Fruit fly (Drosophila melanogaster) whole organism, embryonic: Measurements from ENCODE around the gene Hasp.

Experiments
- Atf3 ChIP-seq: fragments of 200-800 bp; sonication (Bioruptor generic); optimal IDR thresholded peaks from 3 replicates; lab custom pipeline; 2016; ENCODE audit warnings: missing biosample characterization, missing genetic modification characterization
- Bdp1 ChIP-seq: fragments of 200-800 bp; sonication (Bioruptor generic); optimal IDR thresholded peaks from 3 replicates; lab custom pipeline; 2016; ENCODE audit warnings: missing biosample characterization, missing genetic modification characterization
- Bgb ChIP-seq: fragments of 200-800 bp; sonication (Bioruptor generic); IDR thresholded peaks from 2 replicates; pipeline ENCODE4 v1.3.6; 2022; ENCODE audit warnings: missing biosample characterization, missing genetic modification characterization; ENCODE audit not compliant: partially characterized antibody
- C15 ChIP-seq: fragments of 200-800 bp; sonication (Bioruptor generic); IDR thresholded peaks from 3 replicates; pipeline ENCODE4 v1.3.6; 2022; ENCODE audit warnings: missing biosample characterization, missing genetic modification characterization
- CG10431 ChIP-seq: fragments of 200-800 bp; sonication (Bioruptor generic); optimal IDR thresholded peaks from 3 replicates; lab custom pipeline; 2018; ENCODE audit warnings: missing biosample characterization, mild to moderate bottlenecking, missing genetic modification characterization
- CG10543 ChIP-seq: fragments of 200-800 bp; sonication (Bioruptor generic); optimal IDR thresholded peaks from 3 replicates; lab custom pipeline; 2017; ENCODE audit warnings: missing biosample characterization, mild to moderate bottlenecking, missing genetic modification characterization, moderate library complexity
- CG11093 ChIP-seq: fragments of 200-800 bp; sonication (Bioruptor generic); IDR thresholded peaks from 3 replicates; pipeline ENCODE4 v1.3.6; 2022; ENCODE audit warnings: missing biosample characterization, missing genetic modification characterization
- CG11398 ChIP-seq: fragments of 200-800 bp; sonication (Bioruptor generic); optimal IDR thresholded peaks from 2 replicates; lab custom pipeline; 2016; ENCODE audit warnings: missing biosample characterization, missing genetic modification characterization
- CG11695 ChIP-seq: fragments of 200-800 bp; sonication (Bioruptor generic); IDR thresholded peaks from 3 replicates; pipeline ENCODE4 v1.3.6; 2022; ENCODE audit warnings: missing biosample characterization, missing genetic modification characterization
- CG13123 ChIP-seq: fragments of 200-800 bp; sonication (Bioruptor generic); optimal IDR thresholded peaks from 2 replicates; lab custom pipeline; 2016; ENCODE audit warnings: missing biosample characterization, missing genetic modification characterization
- CG1529 ChIP-seq: fragments of 200-800 bp; sonication (Bioruptor generic); optimal IDR thresholded peaks from 3 replicates; lab custom pipeline; 2018; ENCODE audit warnings: missing biosample characterization, missing genetic modification characterization
- CG15601 ChIP-seq: fragments of 200-800 bp; sonication (Bioruptor generic); optimal IDR thresholded peaks from 3 replicates; lab custom pipeline; 2019; ENCODE audit warnings: missing biosample characterization, mild to moderate bottlenecking, missing genetic modification characterization, moderate library complexity
- CG17568 ChIP-seq: fragments of 200-800 bp; sonication (Bioruptor generic); optimal IDR thresholded peaks from 2 replicates; lab custom pipeline; 2018; ENCODE audit warnings: missing biosample characterization, mild to moderate bottlenecking, missing genetic modification characterization, moderate library complexity
- CG17829 ChIP-seq: fragments of 200-800 bp; optimal IDR thresholded peaks from 2 replicates; lab custom pipeline; 2019; ENCODE audit warnings: missing biosample characterization, mild to moderate bottlenecking, missing genetic modification characterization, moderate library complexity
- CG18262 ChIP-seq: fragments of 200-800 bp; optimal IDR thresholded peaks from 3 replicates; lab custom pipeline; 2019; ENCODE audit warnings: missing biosample characterization, mild to moderate bottlenecking, missing genetic modification characterization, moderate library complexity
- CG32532 ChIP-seq: fragments of 200-800 bp; sonication (Bioruptor generic); IDR thresholded peaks from 2 replicates; pipeline ENCODE4 v1.3.6; 2022; ENCODE audit warnings: missing biosample characterization, missing genetic modification characterization
- CG6765 ChIP-seq: fragments of 200-800 bp; sonication (Bioruptor generic); optimal IDR thresholded peaks from 3 replicates; lab custom pipeline; 2017; ENCODE audit warnings: missing biosample characterization, mild to moderate bottlenecking, missing genetic modification characterization
- CG7928 ChIP-seq: fragments of 200-800 bp; sonication (Bioruptor generic); optimal IDR thresholded peaks from 2 replicates; lab custom pipeline; 2017; ENCODE audit warnings: missing biosample characterization, mild to moderate bottlenecking, missing genetic modification characterization
- CG7963 ChIP-seq: fragments of 200-800 bp; sonication (Bioruptor generic); IDR thresholded peaks from 3 replicates; pipeline ENCODE4 v1.3.6; 2022; ENCODE audit warnings: missing biosample characterization, missing genetic modification characterization; ENCODE audit not compliant: partially characterized antibody
- CG8359 ChIP-seq: fragments of 200-800 bp; sonication (Bioruptor generic); optimal IDR thresholded peaks from 2 replicates; lab custom pipeline; 2017; ENCODE audit warnings: missing biosample characterization, mild to moderate bottlenecking, missing genetic modification characterization, borderline replicate concordance
- CG8944 ChIP-seq: fragments of 200-800 bp; sonication (Bioruptor generic); optimal IDR thresholded peaks from 3 replicates; lab custom pipeline; 2016; ENCODE audit warnings: missing biosample characterization, missing genetic modification characterization
- Dbx ChIP-seq: fragments of 200-800 bp; sonication (Bioruptor generic); IDR thresholded peaks from 3 replicates; pipeline ENCODE4 v1.3.6; 2022; ENCODE audit warnings: missing biosample characterization, missing genetic modification characterization
- Dfd ChIP-seq, 2 experiments: fragments of >200 bp; optimal IDR thresholded peaks; 2 replicates each; lab custom pipeline; 2017; ENCODE audit warnings: missing biosample characterization in 2 of 2, missing genetic modification characterization in 2 of 2
- Dref ChIP-seq: fragments of 200-800 bp; sonication (Bioruptor generic); IDR thresholded peaks from 2 replicates; pipeline ENCODE4 v1.3.6; 2022; ENCODE audit warnings: missing biosample characterization, missing genetic modification characterization
- E2f1 ChIP-seq: fragments of 200-800 bp; sonication (Bioruptor generic); IDR thresholded peaks from 2 replicates; pipeline ENCODE4 v1.3.6; 2022; ENCODE audit warnings: missing biosample characterization, missing genetic modification characterization
- HLH3B ChIP-seq: fragments of 200-800 bp; sonication (Bioruptor generic); IDR thresholded peaks from 2 replicates; pipeline ENCODE4 v1.3.6; 2022; ENCODE audit warnings: missing biosample characterization, missing genetic modification characterization
- HLH4C ChIP-seq: fragments of 200-800 bp; sonication (Bioruptor generic); IDR thresholded peaks from 3 replicates; pipeline ENCODE4 v1.3.6; 2022; ENCODE audit warnings: missing biosample characterization, missing genetic modification characterization; ENCODE audit not compliant: partially characterized antibody
- Hr39 ChIP-seq: fragments of >200 bp; optimal IDR thresholded peaks from 2 replicates; lab custom pipeline; 2017
- Med ChIP-seq: fragments of 200-800 bp; sonication (Bioruptor generic); peaks from one replicate; lab custom pipeline; 2016; ENCODE audit warnings: missing biosample characterization, missing genetic modification characterization, mild to moderate bottlenecking, inconsistent platforms, moderate library complexity
- NC2α ChIP-seq: fragments of 200-800 bp; sonication (Bioruptor generic); optimal IDR thresholded peaks from 2 replicates; lab custom pipeline; 2016; ENCODE audit warnings: missing biosample characterization, missing genetic modification characterization
- Nf-YB ChIP-seq: fragments of 200-800 bp; sonication (Bioruptor generic); optimal IDR thresholded peaks from 3 replicates; lab custom pipeline; 2019; ENCODE audit warnings: missing biosample characterization, mild to moderate bottlenecking, missing genetic modification characterization, moderate library complexity
- Nf-YC ChIP-seq: fragments of 200-800 bp; optimal IDR thresholded peaks from 3 replicates; lab custom pipeline; 2019; ENCODE audit warnings: missing biosample characterization, mild to moderate bottlenecking, missing genetic modification characterization, moderate library complexity
- PHDP ChIP-seq: fragments of 200-800 bp; sonication (Bioruptor generic); optimal IDR thresholded peaks from 3 replicates; lab custom pipeline; 2018; ENCODE audit warnings: missing biosample characterization, mild to moderate bottlenecking, missing genetic modification characterization, moderate library complexity
- Ptx1 ChIP-seq: fragments of 200-800 bp; sonication (Bioruptor generic); IDR thresholded peaks from 2 replicates; pipeline ENCODE4 v1.3.6; 2022; ENCODE audit warnings: missing biosample characterization, missing genetic modification characterization
- Trl ChIP-seq, 3 experiments: fragments of >200 bp in 2 of 3; fragments of 200-800 bp in 1 of 3; sonication (Bioruptor generic) in 1 of 3; optimal IDR thresholded peaks; 2 replicates in 1 of 3; 3 replicates in 2 of 3; lab custom pipeline; 2016 to 2017; ENCODE audit warnings: missing biosample characterization in 1 of 3, missing genetic modification characterization in 1 of 3
- YL-1 ChIP-seq: fragments of 200-800 bp; sonication (Bioruptor generic); optimal IDR thresholded peaks from 3 replicates; lab custom pipeline; 2017; ENCODE audit warnings: missing biosample characterization, mild to moderate bottlenecking, missing genetic modification characterization
- ash1 ChIP-seq: fragments of 200-800 bp; sonication (Bioruptor generic); optimal IDR thresholded peaks from 2 replicates; lab custom pipeline; 2018; ENCODE audit warnings: missing biosample characterization, mild to moderate bottlenecking, missing genetic modification characterization
- bbx ChIP-seq: fragments of 200-800 bp; sonication (Bioruptor generic); IDR thresholded peaks from 2 replicates; pipeline ENCODE4 v1.3.6; 2022; ENCODE audit warnings: missing biosample characterization, missing genetic modification characterization; ENCODE audit not compliant: partially characterized antibody
- chm ChIP-seq: fragments of 200-800 bp; sonication (Bioruptor generic); IDR thresholded peaks from 2 replicates; pipeline ENCODE4 v1.3.6; 2022; ENCODE audit warnings: missing biosample characterization, missing genetic modification characterization
- gem ChIP-seq: fragments of 200-800 bp; sonication (Bioruptor generic); optimal IDR thresholded peaks from 2 replicates; lab custom pipeline; 2019; ENCODE audit warnings: missing biosample characterization, mild to moderate bottlenecking, missing genetic modification characterization, moderate library complexity
- hb ChIP-seq: fragments of 200-800 bp; sonication (Bioruptor generic); IDR thresholded peaks from 3 replicates; pipeline ENCODE4 v1.3.6; 2022; ENCODE audit warnings: missing biosample characterization, missing genetic modification characterization; ENCODE audit not compliant: partially characterized antibody
- lbe ChIP-seq: fragments of 200-800 bp; sonication (Bioruptor generic); optimal IDR thresholded peaks from 2 replicates; lab custom pipeline; 2016; ENCODE audit warnings: missing biosample characterization, mild to moderate bottlenecking, missing genetic modification characterization
- nau ChIP-seq: fragments of 200-800 bp; sonication (Bioruptor generic); optimal IDR thresholded peaks from 3 replicates; lab custom pipeline; 2017; ENCODE audit warnings: missing biosample characterization, mild to moderate bottlenecking, missing genetic modification characterization, missing genetic modification reagents
- p53 ChIP-seq: fragments of 200-800 bp; sonication (Bioruptor generic); optimal IDR thresholded peaks from 2 replicates; lab custom pipeline; 2016; ENCODE audit warnings: missing biosample characterization, missing genetic modification characterization
- pum ChIP-seq: fragments of 200-800 bp; sonication (Bioruptor generic); optimal IDR thresholded peaks from 2 replicates; lab custom pipeline; 2016; ENCODE audit warnings: missing biosample characterization, missing genetic modification characterization
- ro ChIP-seq: fragments of 200-800 bp; sonication (Bioruptor generic); IDR thresholded peaks from 2 replicates; pipeline ENCODE4 v1.3.6; 2022; ENCODE audit warnings: missing biosample characterization, missing genetic modification characterization
- sens ChIP-seq: fragments of 200-800 bp; sonication (Bioruptor generic); peaks from one replicate; lab custom pipeline; 2016; ENCODE audit warnings: missing biosample characterization, missing genetic modification characterization
- sisA ChIP-seq: fragments of 200-800 bp; sonication (Bioruptor generic); IDR thresholded peaks from 2 replicates; pipeline ENCODE4 v1.3.6; 2022; ENCODE audit warnings: missing biosample characterization, missing genetic modification characterization
- unc-4 ChIP-seq: fragments of 200-800 bp; sonication (Bioruptor generic); IDR thresholded peaks from 2 replicates; pipeline ENCODE4 v1.3.6; 2022; ENCODE audit warnings: missing biosample characterization, missing genetic modification characterization; ENCODE audit not compliant: partially characterized antibody
- usp ChIP-seq: fragments of >200 bp; optimal IDR thresholded peaks from 2 replicates; lab custom pipeline; 2017; ENCODE audit warnings: missing biosample characterization, missing genetic modification characterization

Gene Hasp

dm6 chr2L:19565233-19565898 is 48.4 kb upstream of the Hasp start, which contains the start of gene CG13077 (continued):
- no peak for TF ChIP-seq C15 (GFP tag; lab: Robert Waterston, UW)
- no peak for TF ChIP-seq ash1 (GFP tag; lab: Kevin White, UChicago)
- TF ChIP-seq Dref = no peak
- TF ChIP-seq usp = no peak
- TF ChIP-seq CG11398 (GFP tag; lab: Kevin White, UChicago) = no peak
- TF ChIP-seq Hr39 (lab: Kevin White, UChicago) = no peak
- no peak for TF ChIP-seq ro
- peak; percentile 11 for TF ChIP-seq CG17568
- TF ChIP-seq CG1529 (GFP tag; lab: Kevin White, UChicago) = no peak
- no peak for TF ChIP-seq chm (GFP tag; lab: Robert Waterston, UW)
- TF ChIP-seq E2f1 (GFP tag; lab: Robert Waterston, UW) = no peak
- TF ChIP-seq Bgb (GFP tag; lab: Robert Waterston, UW) = peak; percentile 59
- peak; percentile 70; the same call in 1 of the 2 replicates for TF ChIP-seq bbx (GFP tag; lab: Robert Waterston, UW)
- no peak for TF ChIP-seq CG7928
- TF ChIP-seq CG10543 (GFP tag; lab: Kevin White, UChicago) = no peak
- TF ChIP-seq CG18262 = no peak
- no peak for TF ChIP-seq sisA (GFP tag; lab: Robert Waterston, UW)
- peak; percentile 64 for TF ChIP-seq Med (GFP tag; lab: Kevin White, UChicago)
- no peak for TF ChIP-seq CG17829 (tag; lab: Kevin White, UChicago)
- peak; percentile 49; the same call in 2 of the 3 replicates for TF ChIP-seq HLH4C (GFP tag; lab: Robert Waterston, UW)
- no peak for TF ChIP-seq CG6765 (GFP tag; lab: Kevin White, UChicago)
- peak; percentile 62 for TF ChIP-seq sens (GFP tag; lab: Kevin White, UChicago)
- TF ChIP-seq p53 (GFP tag; lab: Kevin White, UChicago) = no peak
- no peak for TF ChIP-seq unc-4 (GFP tag; lab: Robert Waterston, UW)
- no peak for TF ChIP-seq CG13123 (GFP tag; lab: Kevin White, UChicago)
- no peak for TF ChIP-seq gem (tag; lab: Kevin White, UChicago)
- no peak for TF ChIP-seq HLH3B (GFP tag; lab: Robert Waterston, UW)
- no peak for TF ChIP-seq Atf3
- TF ChIP-seq CG11093 = no peak
- no peak for TF ChIP-seq PHDP
- no peak for TF ChIP-seq CG15601 (tag; lab: Kevin White, UChicago)
- 0 out of 3 replicates have a peak, but pooled peaks have one; percentile 27 for TF ChIP-seq hb
- TF ChIP-seq lbe = no peak
- no peak for TF ChIP-seq NC2α (GFP tag; lab: Kevin White, UChicago)
- TF ChIP-seq Ptx1 = no peak
- TF ChIP-seq Trl (optimal IDR thresholded peaks at IDR 0.05; lab: Kevin White, UChicago) = no peak
- no peak for TF ChIP-seq Trl (GFP tag; optimal IDR thresholded peaks at IDR 0.05; lab: Kevin White, UChicago)
- no peak for TF ChIP-seq pum (GFP tag; lab: Kevin White, UChicago)
- no peak for TF ChIP-seq Nf-YC (tag; lab: Kevin White, UChicago)
- TF ChIP-seq CG8944 (GFP tag; lab: Kevin White, UChicago) = no peak
- TF ChIP-seq CG10431 (GFP tag; lab: Kevin White, UChicago) = no peak
- no peak for TF ChIP-seq Dfd (GFP tag; optimal IDR thresholded peaks at IDR 0.05; lab: Kevin White, UChicago)
- TF ChIP-seq nau (GFP tag; lab: Kevin White, UChicago) = no peak
- TF ChIP-seq Bdp1 (GFP tag; lab: Kevin White, UChicago) = no peak
- TF ChIP-seq CG7963 (GFP tag; lab: Robert Waterston, UW) = no peak
- TF ChIP-seq YL-1 = no peak
- no peak for TF ChIP-seq CG32532 (GFP tag; lab: Robert Waterston, UW)
- no peak for TF ChIP-seq Nf-YB
- no peak for TF ChIP-seq CG8359
- no peak for TF ChIP-seq CG11695 (GFP tag; lab: Robert Waterston, UW)
- TF ChIP-seq Dbx = no peak
